Fruit fly (Drosophila melanogaster): ENCODE measurements around the gene CG14448.

CG14448 gene

dm6 chr3L:22787947-22788489 lies at the start of gene CG14448:
TSS of gene CG14448 (plus strand) at chr3L:22788439.
- no peak for TF ChIP-seq Vsx2 (GFP tag; optimal IDR thresholded peaks at IDR 0.05; ENCODE audit: partially characterized antibody)
- no peak for TF ChIP-seq HLH106 (tag; optimal IDR thresholded peaks at IDR 0.05)
- no peak for TF ChIP-seq CrebA (GFP tag; optimal IDR thresholded peaks at IDR 0.05; ENCODE audit: borderline replicate concordance)
- TF ChIP-seq Jra (GFP tag; optimal IDR thresholded peaks at IDR 0.05), result no peak
- no peak for TF ChIP-seq Myc (optimal IDR thresholded peaks at IDR 0.05)
- TF ChIP-seq Dfd (GFP tag; optimal IDR thresholded peaks at IDR 0.05), result no peak
- no peak for TF ChIP-seq Hr78 (GFP tag; optimal IDR thresholded peaks at IDR 0.05)
- no peak for TF ChIP-seq Hnf4 (GFP tag; optimal IDR thresholded peaks at IDR 0.05)

dm6 chr3L:22741389-22742120 lies 46.7 kb upstream of the CG14448 start, which contains the start of gene CG7369:
TSS of gene CG7369 (plus strand) at chr3L:22741793.
- peak; percentile 26 for TF ChIP-seq jim (GFP tag; optimal IDR thresholded peaks at IDR 0.05)
- TF ChIP-seq pan (optimal IDR thresholded peaks at IDR 0.05), result no peak
- peak; percentile 66 for TF ChIP-seq CG32264 (GFP tag; optimal IDR thresholded peaks at IDR 0.05)
- TF ChIP-seq dl (GFP tag; optimal IDR thresholded peaks at IDR 0.05; ENCODE audit: insufficient read depth in 1 of 2, partially characterized antibody in 2 of 2), result no peak
- no peak for TF ChIP-seq Hr78 (GFP tag; optimal IDR thresholded peaks at IDR 0.05)
- peak; percentile 74 for TF ChIP-seq sv (GFP tag; optimal IDR thresholded peaks at IDR 0.05)
- TF ChIP-seq foxo (GFP tag; optimal IDR thresholded peaks at IDR 0.05), result peak; percentile 31 to 92
- TF ChIP-seq ey (GFP tag; optimal IDR thresholded peaks at IDR 0.05), result peak; percentile 83
- peak; percentile 81 for TF ChIP-seq CG9705 (GFP tag; optimal IDR thresholded peaks at IDR 0.05)
- peak; percentile 90 for TF ChIP-seq fru (GFP tag; optimal IDR thresholded peaks at IDR 0.05)
- no peak for TF ChIP-seq lola (GFP tag; optimal IDR thresholded peaks at IDR 0.05)
- peak; percentile 95 for TF ChIP-seq tai (GFP tag; optimal IDR thresholded peaks at IDR 0.05)
- peak; percentile 77 for TF ChIP-seq dsf (GFP tag; optimal IDR thresholded peaks at IDR 0.05; ENCODE audit: borderline replicate concordance)
- TF ChIP-seq Rel (GFP tag; optimal IDR thresholded peaks at IDR 0.05), result peak; percentile 71
- TF ChIP-seq Rel (tag; optimal IDR thresholded peaks at IDR 0.05), result peak; percentile 99
- no peak for TF ChIP-seq CrebA (GFP tag; optimal IDR thresholded peaks at IDR 0.05; ENCODE audit: borderline replicate concordance)
- TF ChIP-seq br (GFP tag; optimal IDR thresholded peaks at IDR 0.05), result peak; percentile 85
- TF ChIP-seq HLH106 (tag; optimal IDR thresholded peaks at IDR 0.05), result peak; percentile 90
- TF ChIP-seq rgr (GFP tag; optimal IDR thresholded peaks at IDR 0.05), result peak; percentile 89
- TF ChIP-seq dmrt93B (GFP tag; optimal IDR thresholded peaks at IDR 0.05), result peak; percentile 91
- TF ChIP-seq Hnf4 (GFP tag; optimal IDR thresholded peaks at IDR 0.05), result peak; percentile 91
- TF ChIP-seq psq (GFP tag; optimal IDR thresholded peaks at IDR 0.05), result peak; percentile 89
- peak; percentile 77 for TF ChIP-seq Myc (optimal IDR thresholded peaks at IDR 0.05)
- TF ChIP-seq Vsx2 (GFP tag; optimal IDR thresholded peaks at IDR 0.05; ENCODE audit: partially characterized antibody), result no peak
- no peak for TF ChIP-seq Abd-B (GFP tag; optimal IDR thresholded peaks at IDR 0.05)
- TF ChIP-seq usp (GFP tag; optimal IDR thresholded peaks at IDR 0.05), result no peak
- no peak for TF ChIP-seq Dif (GFP tag; optimal IDR thresholded peaks at IDR 0.05; ENCODE audit: partially characterized antibody)
- TF ChIP-seq sage (GFP tag; optimal IDR thresholded peaks at IDR 0.05), result peak; percentile 84
- peak; percentile 87 for TF ChIP-seq GATAd (GFP tag; optimal IDR thresholded peaks at IDR 0.05)
- TF ChIP-seq Mio (GFP tag; optimal IDR thresholded peaks at IDR 0.05), result peak; percentile 49
- TF ChIP-seq N (GFP tag; optimal IDR thresholded peaks at IDR 0.05), result no peak
- peak; percentile 93 for TF ChIP-seq brk (GFP tag; optimal IDR thresholded peaks at IDR 0.05)
- TF ChIP-seq OdsH (GFP tag; optimal IDR thresholded peaks at IDR 0.05), result peak; percentile 87
- peak; percentile 90 for TF ChIP-seq h (GFP tag; optimal IDR thresholded peaks at IDR 0.05)
- TF ChIP-seq Dfd (GFP tag; optimal IDR thresholded peaks at IDR 0.05), result no peak
- peak; percentile 91 for TF ChIP-seq Hr83 (GFP tag; optimal IDR thresholded peaks at IDR 0.05; ENCODE audit: poor library complexity, severe bottlenecking)
- TF ChIP-seq Jra (GFP tag; optimal IDR thresholded peaks at IDR 0.05), result peak; percentile 75
- TF ChIP-seq woc (GFP tag; optimal IDR thresholded peaks at IDR 0.05), result peak; percentile 84
- peak; percentile 85 for TF ChIP-seq Sp1 (GFP tag; optimal IDR thresholded peaks at IDR 0.05)

Measured in whole organism, wandering third instar larva.